Fruit fly (Drosophila melanogaster): ENCODE results near the gene mora.

- no peak for TF ChIP-seq h (optimal IDR thresholded peaks at IDR 0.05)
- no peak for TF ChIP-seq psq (optimal IDR thresholded peaks at IDR 0.05)
- TF ChIP-seq Myc (optimal IDR thresholded peaks at IDR 0.05): no peak
- TF ChIP-seq Sin3A (optimal IDR thresholded peaks at IDR 0.05): no peak
- TF ChIP-seq insv (optimal IDR thresholded peaks at IDR 0.05): no peak
- no peak for TF ChIP-seq ttk (optimal IDR thresholded peaks at IDR 0.05)
Measured at dm6 chr3R:24150103-24150502, 36.1 kb upstream of the mora start, which contains the start of gene p38c.

All from Kc167 (cell line).